Fruit fly (Drosophila melanogaster) Kc167 (cell line): ENCODE data around the gene Dph4.

ENCODE experiments used
- h ChIP-seq: fragments of >200 bp; optimal IDR thresholded peaks from 3 replicates; lab custom pipeline; 2018; ENCODE audit warnings: missing external identifiers
- insv ChIP-seq: fragments of >200 bp; optimal IDR thresholded peaks from 3 replicates; lab custom pipeline; 2018; ENCODE audit warnings: missing external identifiers
- psq ChIP-seq: fragments of >200 bp; optimal IDR thresholded peaks from 2 replicates; lab custom pipeline; 2017; ENCODE audit warnings: missing external identifiers
- ttk ChIP-seq: sonication (Bioruptor generic); optimal IDR thresholded peaks from 2 replicates; lab custom pipeline; 2017; ENCODE audit warnings: missing external identifiers

DNA sequence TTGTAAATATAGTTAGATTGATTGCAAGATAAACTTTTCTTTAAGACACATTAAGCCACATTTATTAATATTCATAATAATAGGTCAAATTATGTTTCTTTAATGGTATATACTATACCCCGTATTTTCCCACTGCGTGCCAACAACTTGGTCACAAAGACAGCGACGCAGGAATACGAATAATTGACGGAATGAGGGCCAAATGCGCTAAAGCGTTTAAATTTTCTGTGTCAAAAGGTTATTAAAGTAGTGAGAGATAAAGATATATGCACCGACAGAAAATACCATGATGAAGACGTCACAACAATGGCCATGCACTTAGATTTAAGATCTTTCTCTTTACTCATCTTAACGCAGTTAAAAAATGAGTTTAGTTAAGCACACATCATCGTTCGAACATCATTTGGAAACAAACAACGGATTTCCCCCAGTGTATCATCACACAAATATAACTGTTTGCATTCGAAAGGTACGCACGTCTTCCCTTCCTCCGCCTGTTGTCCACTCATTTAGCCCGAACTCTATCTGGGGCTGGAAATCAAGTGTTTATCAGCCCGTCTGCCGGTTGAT, 3.5 kb downstream of the Dph4 start:
- TF ChIP-seq psq (lab: Kevin White, UChicago) (no peak), ttk (no peak), insv (lab: Kevin White, UChicago) (no peak), h (lab: Kevin White, UChicago) (no peak)
